Worm (Caenorhabditis elegans) whole organism, mixed stage, embryonic: ENCODE data around the gene F18C5.5.

ENCODE experiments used
- M03D4.4 ChIP-seq: sonication (generic microtip); optimal IDR thresholded peaks from 2 replicates; lab custom pipeline; 2017; ENCODE audit warnings: mild to moderate bottlenecking, missing genetic modification characterization, missing compliant biosample characterization
- bed-3 ChIP-seq: fragments of 200-800 bp; sonication (Bioruptor generic); optimal IDR thresholded peaks from 3 replicates; lab custom pipeline; 2018; ENCODE audit warnings: mild to moderate bottlenecking, missing genetic modification characterization, moderate library complexity, missing compliant biosample characterization
- blmp-1 ChIP-seq: fragments of 150-350 bp; optimal IDR thresholded peaks from 2 replicates; lab custom pipeline; 2014; ENCODE audit warnings: missing biosample characterization, missing genetic modification characterization
- ceh-39 ChIP-seq: fragments of 150-350 bp; optimal IDR thresholded peaks from 2 replicates; lab custom pipeline; 2014; ENCODE audit warnings: missing biosample characterization, missing genetic modification characterization
- ceh-83 ChIP-seq: fragments of 200-800 bp; sonication (Bioruptor generic); optimal IDR thresholded peaks from 2 replicates; lab custom pipeline; 2018; ENCODE audit warnings: mild to moderate bottlenecking, missing genetic modification characterization, missing compliant biosample characterization
- ces-1 ChIP-seq: fragments of 150-350 bp; optimal IDR thresholded peaks from 2 replicates; lab custom pipeline; 2014; ENCODE audit warnings: missing biosample characterization, missing genetic modification reagents, missing genetic modification characterization
- cnd-1 ChIP-seq: fragments of 200-800 bp; sonication (Bioruptor generic); optimal IDR thresholded peaks from 2 replicates; lab custom pipeline; 2018; ENCODE audit warnings: mild to moderate bottlenecking, missing genetic modification characterization, missing compliant biosample characterization
- drap-1 ChIP-seq: fragments of 200-800 bp; sonication (Bioruptor generic); optimal IDR thresholded peaks from 3 replicates; lab custom pipeline; 2018; ENCODE audit warnings: mild to moderate bottlenecking, missing genetic modification characterization, missing compliant biosample characterization
- elt-1 ChIP-seq: sonication (generic microtip); optimal IDR thresholded peaks from 2 replicates; lab custom pipeline; 2017; ENCODE audit warnings: missing genetic modification characterization, mild to moderate bottlenecking, missing compliant biosample characterization, antibody characterized with exemption, moderate library complexity, borderline replicate concordance; ENCODE audit not compliant: insufficient read depth
- elt-3 ChIP-seq: fragments of 150-350 bp; optimal IDR thresholded peaks from 2 replicates; lab custom pipeline; 2014; ENCODE audit warnings: missing biosample characterization, missing genetic modification characterization
- flh-1 ChIP-seq: fragments of 200-800 bp; sonication (Bioruptor generic); optimal IDR thresholded peaks from 2 replicates; lab custom pipeline; 2018; ENCODE audit warnings: mild to moderate bottlenecking, missing genetic modification characterization, moderate library complexity, missing compliant biosample characterization
- ham-2 ChIP-seq: fragments of 200-800 bp; sonication (Bioruptor generic); optimal IDR thresholded peaks from 2 replicates; lab custom pipeline; 2018; ENCODE audit warnings: mild to moderate bottlenecking, missing genetic modification characterization, missing compliant biosample characterization
- hlh-1 ChIP-seq: fragments of 150-350 bp; optimal IDR thresholded peaks from 2 replicates; lab custom pipeline; 2014; ENCODE audit warnings: missing biosample characterization, missing genetic modification reagents, missing genetic modification characterization
- lin-13 ChIP-seq: fragments of 150-350 bp; optimal IDR thresholded peaks from 2 replicates; lab custom pipeline; 2014; ENCODE audit warnings: missing biosample characterization, missing genetic modification characterization
- lsy-2 ChIP-seq: fragments of 150-350 bp; optimal IDR thresholded peaks from 2 replicates; lab custom pipeline; 2014; ENCODE audit warnings: missing biosample characterization, missing genetic modification characterization
- mab-5 ChIP-seq: fragments of 150-350 bp; optimal IDR thresholded peaks from 2 replicates; lab custom pipeline; 2014; ENCODE audit warnings: missing biosample characterization, missing genetic modification characterization
- mep-1 ChIP-seq: fragments of 150-350 bp; optimal IDR thresholded peaks from 2 replicates; lab custom pipeline; 2017; ENCODE audit warnings: missing biosample characterization, missing genetic modification reagents, missing genetic modification characterization, inconsistent platforms
- mls-2 ChIP-seq: sonication (generic microtip); optimal IDR thresholded peaks from 2 replicates; lab custom pipeline; 2016; ENCODE audit warnings: mild to moderate bottlenecking, missing genetic modification characterization, moderate library complexity, missing compliant biosample characterization
- nhr-12 ChIP-seq: fragments of 150-350 bp; optimal IDR thresholded peaks from 2 replicates; lab custom pipeline; 2014; ENCODE audit warnings: missing biosample characterization, missing genetic modification characterization
- nhr-2 ChIP-seq: fragments of 150-350 bp; optimal IDR thresholded peaks from 2 replicates; lab custom pipeline; 2014; ENCODE audit warnings: missing biosample characterization, missing genetic modification characterization
- nhr-237 ChIP-seq: fragments of 150-350 bp; optimal IDR thresholded peaks from 2 replicates; lab custom pipeline; 2014; ENCODE audit warnings: missing biosample characterization, missing genetic modification characterization
- nhr-28 ChIP-seq: fragments of 150-350 bp; optimal IDR thresholded peaks from 2 replicates; lab custom pipeline; 2014; ENCODE audit warnings: missing biosample characterization, missing genetic modification characterization
- nhr-76 ChIP-seq: sonication (generic microtip); optimal IDR thresholded peaks from 2 replicates; lab custom pipeline; 2017; ENCODE audit warnings: missing biosample characterization, missing genetic modification characterization
- pha-4 ChIP-seq: fragments of 150-350 bp; optimal IDR thresholded peaks from 2 replicates; lab custom pipeline; 2018; ENCODE audit warnings: missing biosample characterization, missing genetic modification reagents, missing genetic modification characterization
- snpc-4 ChIP-seq: fragments of 150-350 bp; optimal IDR thresholded peaks from 2 replicates; lab custom pipeline; 2014; ENCODE audit warnings: missing biosample characterization, missing genetic modification characterization
- sptf-1 ChIP-seq: sonication (generic microtip); optimal IDR thresholded peaks from 2 replicates; lab custom pipeline; 2017; ENCODE audit warnings: mild to moderate bottlenecking, missing genetic modification characterization, moderate library complexity, missing compliant biosample characterization
- tbx-8 ChIP-seq: fragments of 200-800 bp; sonication (Bioruptor generic); optimal IDR thresholded peaks from 2 replicates; lab custom pipeline; 2018; ENCODE audit warnings: mild to moderate bottlenecking, missing genetic modification characterization, moderate library complexity, missing compliant biosample characterization
- unc-120 ChIP-seq: sonication (generic microtip); optimal IDR thresholded peaks from 2 replicates; lab custom pipeline; 2017; ENCODE audit warnings: missing genetic modification characterization, missing compliant biosample characterization; ENCODE audit not compliant: poor library complexity, severe bottlenecking
- unc-62 ChIP-seq: fragments of 150-350 bp; optimal IDR thresholded peaks from 2 replicates; lab custom pipeline; 2014; ENCODE audit warnings: missing biosample characterization, missing genetic modification reagents, missing genetic modification characterization
- zip-8 ChIP-seq: fragments of 150-350 bp; optimal IDR thresholded peaks from 2 replicates; lab custom pipeline; 2014; ENCODE audit warnings: missing biosample characterization, missing genetic modification characterization
- ztf-11 ChIP-seq: fragments of 150-350 bp; optimal IDR thresholded peaks from 2 replicates; lab custom pipeline; 2014; ENCODE audit warnings: missing biosample characterization, missing genetic modification characterization

The F18C5.5 gene

ce11 chrII:6562203-6562867 is 4.2 kb downstream of the F18C5.5 start:
- TF ChIP-seq unc-62, result no peak

ce11 chrII:6561300-6561699 is 5.2 kb downstream of the F18C5.5 start, which contains the start of gene F18C5.10:
TSS of gene F18C5.10 (minus strand) at chrII:6561444.
- TF ChIP-seq nhr-76 (no peak), bed-3 (no peak), nhr-28 (no peak), nhr-2 (tag; lab: Kevin White, UChicago) (no peak), mls-2 (tag; lab: Kevin White, UChicago) (no peak), cnd-1 (tag; lab: Kevin White, UChicago) (no peak), flh-1 (GFP tag; lab: Kevin White, UChicago) (no peak), elt-1 (tag; lab: Kevin White, UChicago) (no peak), zip-8 (tag; lab: Kevin White, UChicago) (no peak), tbx-8 (GFP tag; lab: Kevin White, UChicago) (no peak), ces-1 (no peak), unc-62 (no peak), mab-5 (tag; lab: Kevin White, UChicago) (no peak), snpc-4 (tag; lab: Kevin White, UChicago) (no peak)
- TF ChIP-seq, all 35 proteins: peak for 0

- TF ChIP-seq nhr-76 (no peak), elt-3 (tag; lab: Kevin White, UChicago) (no peak), lin-13 (tag; lab: Kevin White, UChicago) (no peak), pha-4 (no peak), flh-1 (GFP tag; lab: Kevin White, UChicago) (no peak), ces-1 (no peak), drap-1 (GFP tag; lab: Kevin White, UChicago) (no peak), nhr-2 (tag; lab: Kevin White, UChicago) (no peak), mab-5 (tag; lab: Kevin White, UChicago) (no peak), lsy-2 (tag; lab: Kevin White, UChicago) (no peak), ham-2 (GFP tag; lab: Kevin White, UChicago) (no peak), zip-8 (tag; lab: Kevin White, UChicago) (no peak), hlh-1 (tag; lab: Kevin White, UChicago) (no peak), ceh-39 (tag; lab: Kevin White, UChicago) (no peak), ztf-11 (tag; lab: Kevin White, UChicago) (no peak), sptf-1 (tag; lab: Kevin White, UChicago) (no peak), tbx-8 (GFP tag; lab: Kevin White, UChicago) (no peak), mls-2 (tag; lab: Kevin White, UChicago) (no peak), nhr-12 (tag; lab: Kevin White, UChicago) (no peak)
These were observed 6.2 kb downstream of the F18C5.5 start for ce11 chrII:6560291-6560690.

- TF ChIP-seq cnd-1 (tag; lab: Kevin White, UChicago) (no peak), mls-2 (tag; lab: Kevin White, UChicago) (no peak), pha-4 (no peak), nhr-237 (tag; lab: Kevin White, UChicago) (no peak), nhr-2 (tag; lab: Kevin White, UChicago) (no peak), hlh-1 (tag; lab: Kevin White, UChicago) (no peak), flh-1 (GFP tag; lab: Kevin White, UChicago) (no peak), sptf-1 (tag; lab: Kevin White, UChicago) (no peak), snpc-4 (tag; lab: Kevin White, UChicago) (no peak), M03D4.4 (no peak), mab-5 (tag; lab: Kevin White, UChicago) (no peak)
These were observed 7.6 kb downstream of the F18C5.5 start for ce11 chrII:6558887-6559286.

DNA sequence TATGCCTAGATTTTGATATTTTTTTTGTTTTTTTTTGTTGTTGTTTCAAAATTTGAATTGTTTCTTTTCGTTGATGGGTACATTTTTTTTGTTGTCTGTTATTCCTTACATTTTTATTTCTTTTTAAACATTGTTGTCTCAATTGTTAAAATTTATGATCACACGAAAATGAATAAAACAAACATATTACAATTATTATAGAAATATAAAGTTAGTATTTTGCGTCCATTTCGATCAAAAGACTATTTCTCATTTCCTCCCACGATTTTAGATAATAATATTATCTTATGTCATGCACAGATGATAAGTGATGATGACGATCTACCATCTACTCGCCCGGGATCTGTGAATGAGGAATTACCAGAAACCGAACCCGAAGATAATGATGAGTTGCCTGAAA is 11.9 kb downstream of the F18C5.5 start, which contains the start of gene wrn-1:
TSS of gene wrn-1 (plus strand) at position 301 of the 400 bp plus-strand sequence.
- TF ChIP-seq snpc-4 (tag; lab: Kevin White, UChicago), result no peak
- TF ChIP-seq mep-1 (tag; lab: Kevin White, UChicago), result no peak
- no peak for TF ChIP-seq ceh-83 (GFP tag; lab: Kevin White, UChicago)
- TF ChIP-seq elt-1 (tag; lab: Kevin White, UChicago), result no peak
- no peak for TF ChIP-seq nhr-2 (tag; lab: Kevin White, UChicago)
- no peak for TF ChIP-seq mls-2 (tag; lab: Kevin White, UChicago)
- no peak for TF ChIP-seq drap-1 (GFP tag; lab: Kevin White, UChicago)
- no peak for TF ChIP-seq ces-1
- TF ChIP-seq unc-120 (tag; lab: Kevin White, UChicago), result no peak
- no peak for TF ChIP-seq tbx-8 (GFP tag; lab: Kevin White, UChicago)
- TF ChIP-seq blmp-1, result no peak
- TF ChIP-seq pha-4, result no peak
